Worm (Caenorhabditis elegans): ENCODE measurements around the gene lrr-1.

- no peak for TF ChIP-seq unc-55 (GFP tag; optimal IDR thresholded peaks at IDR 0.05)
- TF ChIP-seq pqm-1 (tag; optimal IDR thresholded peaks at IDR 0.05) = no peak
- TF ChIP-seq ceh-14 (tag; optimal IDR thresholded peaks at IDR 0.05) = no peak
- no peak for TF ChIP-seq unc-42 (tag; optimal IDR thresholded peaks at IDR 0.05)
Measured at ce11 chrII:5033935-5034334, 2.3 kb downstream of the lrr-1 start, which contains the start of gene F33G12.3.

Data from whole organism, late embryonic.